Worm (Caenorhabditis elegans) whole organism, L4 larva: Measurements from ENCODE around the gene rps-25.

ENCODE experiments used
- duxl-1 ChIP-seq: sonication (generic microtip); optimal IDR thresholded peaks from 2 replicates; lab custom pipeline; 2016; ENCODE audit warnings: mild to moderate bottlenecking, missing genetic modification characterization, moderate library complexity, missing compliant biosample characterization; ENCODE audit not compliant: poor library complexity
- nhr-77 ChIP-seq: fragments of 150-350 bp; optimal IDR thresholded peaks from 2 replicates; lab custom pipeline; 2014; ENCODE audit warnings: missing biosample characterization, missing genetic modification characterization
- zfp-3 ChIP-seq: fragments of 200-800 bp; sonication (Bioruptor generic); conservative IDR thresholded peaks from 2 replicates; pipeline ENCODE4 v1.3.6; 2022; ENCODE audit warnings: missing genetic modification reagents, missing genetic modification characterization, missing compliant biosample characterization

DNA sequence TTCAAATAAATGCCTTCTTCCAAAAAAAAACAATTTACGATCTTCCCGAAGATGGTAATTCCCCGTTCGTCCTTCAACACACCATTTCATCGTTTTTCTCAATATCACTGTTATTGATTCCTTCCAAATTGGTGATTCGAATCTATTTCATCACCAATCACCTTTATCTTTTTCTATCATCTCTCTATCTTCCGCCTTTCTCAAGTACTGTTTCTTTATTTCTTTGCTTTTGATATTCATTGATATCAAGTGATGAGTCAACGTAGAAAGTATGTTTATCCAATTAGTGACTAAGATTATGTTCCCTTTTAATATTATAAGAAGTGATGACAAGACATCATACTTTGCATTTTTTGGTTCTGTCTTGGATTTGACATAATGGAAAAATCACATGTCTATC, 23.2 kb downstream of the rps-25 start:
- TF ChIP-seq nhr-77 (tag; lab: Kevin White, UChicago), result no peak
- TF ChIP-seq duxl-1 (tag; lab: Kevin White, UChicago), result no peak
- no peak for TF ChIP-seq zfp-3 (GFP tag; lab: Robert Waterston, UW)
